Worm (Caenorhabditis elegans): ENCODE measurements around the gene Y67D2.2.

The Y67D2.2 gene

ce11 chrIII:1613933-1614332, 55.3 kb downstream of the Y67D2.2 start, which contains the start of gene Y22D7AL.9:
Y22D7AL.9 (minus strand) TSS chrIII:1614033.
- TF ChIP-seq nhr-12 (tag; optimal IDR thresholded peaks at IDR 0.05) (no peak), elt-3 (tag; optimal IDR thresholded peaks at IDR 0.05) (no peak), sma-3 (GFP tag; optimal IDR thresholded peaks at IDR 0.05) (no peak), ceh-16 (tag; optimal IDR thresholded peaks at IDR 0.05) (no peak), nhr-21 (tag; optimal IDR thresholded peaks at IDR 0.05) (no peak)

- no peak for TF ChIP-seq ama-1 (optimal IDR thresholded peaks at IDR 0.05)
- TF ChIP-seq blmp-1 (tag; optimal IDR thresholded peaks at IDR 0.05; ENCODE audit: insufficient read depth), result peak; percentile 35
Observed at ce11 chrIII:1614412-1614811, 55.8 kb downstream of the Y67D2.2 start.

- peak; percentile 84 for TF ChIP-seq ama-1 (optimal IDR thresholded peaks at IDR 0.05)
- TF ChIP-seq lin-13 (GFP tag; optimal IDR thresholded peaks at IDR 0.05), result peak; percentile 77
- no peak for TF ChIP-seq unc-39 (tag; optimal IDR thresholded peaks at IDR 0.05)
- no peak for TF ChIP-seq ztf-1 (GFP tag; conservative IDR thresholded peaks at IDR 0.05)
- no peak for TF ChIP-seq egl-27 (tag; optimal IDR thresholded peaks at IDR 0.05)
- no peak for TF ChIP-seq alr-1 (tag; optimal IDR thresholded peaks at IDR 0.05)
- TF ChIP-seq gmeb-1 (tag; optimal IDR thresholded peaks at IDR 0.05), result peak; percentile 47
- TF ChIP-seq nhr-21 (tag; optimal IDR thresholded peaks at IDR 0.05), result no peak
- TF ChIP-seq F13H6.1 (tag; optimal IDR thresholded peaks at IDR 0.05), result peak; percentile 20
- no peak for TF ChIP-seq nhr-10 (tag; optimal IDR thresholded peaks at IDR 0.05)
- peak; percentile 82 for TF ChIP-seq ztf-4 (tag; optimal IDR thresholded peaks at IDR 0.05)
- no peak for TF ChIP-seq blmp-1 (tag; optimal IDR thresholded peaks at IDR 0.05; ENCODE audit: insufficient read depth)
- TF ChIP-seq fos-1 (tag; optimal IDR thresholded peaks at IDR 0.05), result no peak
- no peak for TF ChIP-seq sem-4 (tag; optimal IDR thresholded peaks at IDR 0.05)
- no peak for TF ChIP-seq nhr-23 (tag; optimal IDR thresholded peaks at IDR 0.05)
- no peak for TF ChIP-seq nhr-11 (tag; optimal IDR thresholded peaks at IDR 0.05)
- TF ChIP-seq crh-2 (tag; optimal IDR thresholded peaks at IDR 0.05), result no peak
- no peak for TF ChIP-seq nhr-12 (tag; optimal IDR thresholded peaks at IDR 0.05)
- no peak for TF ChIP-seq elt-1 (tag; optimal IDR thresholded peaks at IDR 0.05)
- TF ChIP-seq ceh-16 (tag; optimal IDR thresholded peaks at IDR 0.05), result no peak
- no peak for TF ChIP-seq snpc-4 (tag; optimal IDR thresholded peaks at IDR 0.05)
- TF ChIP-seq unc-62 (GFP tag; optimal IDR thresholded peaks at IDR 0.05), result no peak
- no peak for TF ChIP-seq lin-11 (tag; optimal IDR thresholded peaks at IDR 0.05)
- TF ChIP-seq ceh-82 (tag; optimal IDR thresholded peaks at IDR 0.05), result no peak
- no peak for TF ChIP-seq R02D3.7 (tag; optimal IDR thresholded peaks at IDR 0.05)
- no peak for TF ChIP-seq elt-3 (tag; optimal IDR thresholded peaks at IDR 0.05)
- TF ChIP-seq nhr-25 (tag; optimal IDR thresholded peaks at IDR 0.05), result peak; percentile 45
- TF ChIP-seq Y55F3AM.14 (GFP tag; optimal IDR thresholded peaks at IDR 0.05), result peak; percentile 49
- peak; percentile 18 for TF ChIP-seq C34F6.9 (tag; optimal IDR thresholded peaks at IDR 0.05)
- TF ChIP-seq mdl-1 (tag; optimal IDR thresholded peaks at IDR 0.05), result no peak
- TF ChIP-seq zag-1 (tag; optimal IDR thresholded peaks at IDR 0.05), result no peak
- no peak for TF ChIP-seq ZK546.5 (tag; optimal IDR thresholded peaks at IDR 0.05)
- peak; percentile 52 to 86 for TF ChIP-seq lsy-2 (tag; optimal IDR thresholded peaks at IDR 0.05)
- TF ChIP-seq skn-1 (tag; optimal IDR thresholded peaks at IDR 0.05), result no peak
- no peak for TF ChIP-seq mab-5 (tag; optimal IDR thresholded peaks at IDR 0.05)
- no peak for TF ChIP-seq ztf-11 (tag; optimal IDR thresholded peaks at IDR 0.05)
- no peak for TF ChIP-seq unc-55 (GFP tag; optimal IDR thresholded peaks at IDR 0.05)
- TF ChIP-seq sma-3 (GFP tag; optimal IDR thresholded peaks at IDR 0.05), result peak; percentile 26
- no peak for TF ChIP-seq nhr-6 (tag; optimal IDR thresholded peaks at IDR 0.05)
- no peak for TF ChIP-seq sma-9 (GFP tag; optimal IDR thresholded peaks at IDR 0.05)
- TF ChIP-seq sma-9 (tag; optimal IDR thresholded peaks at IDR 0.05), result no peak
- TF ChIP-seq mbf-1 (tag; optimal IDR thresholded peaks at IDR 0.05), result no peak
- TF ChIP-seq nhr-77 (tag; optimal IDR thresholded peaks at IDR 0.05), result no peak
- TF ChIP-seq dmd-4 (tag; optimal IDR thresholded peaks at IDR 0.05), result no peak
- no peak for TF ChIP-seq lin-39 (tag; optimal IDR thresholded peaks at IDR 0.05)
- no peak for TF ChIP-seq nhr-129 (tag; optimal IDR thresholded peaks at IDR 0.05)
- no peak for TF ChIP-seq peb-1 (tag; optimal IDR thresholded peaks at IDR 0.05)
Observed at ce11 chrIII:1616245-1617026, 57.8 kb downstream of the Y67D2.2 start.
